Fruit fly (Drosophila melanogaster): Measurements from ENCODE around the gene AP-2mu.

DNA sequence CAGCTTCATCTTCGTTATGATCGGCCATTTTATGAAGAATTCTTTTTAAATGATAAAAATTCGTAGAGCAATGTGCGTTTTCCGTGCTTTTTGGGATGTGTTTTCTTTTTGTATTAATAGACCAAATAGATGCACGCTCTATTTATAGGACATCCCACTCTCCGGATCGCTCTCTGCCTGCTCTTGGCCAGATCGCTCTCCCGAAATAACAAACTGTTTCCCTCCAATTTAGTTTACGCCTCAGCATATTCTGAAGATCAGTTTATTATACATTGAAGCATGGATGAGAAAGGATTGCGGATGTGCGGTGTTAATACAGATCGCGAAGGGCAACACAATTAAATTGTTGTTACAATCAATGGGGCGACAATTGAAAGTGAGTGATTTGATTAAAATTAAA is 26.6 kb downstream of the AP-2mu start, which contains the start of gene CG5376:
- no peak for TF ChIP-seq usp (GFP tag; optimal IDR thresholded peaks at IDR 0.05)
- no peak for TF ChIP-seq psq (optimal IDR thresholded peaks at IDR 0.05)
- no peak for TF ChIP-seq Dll (optimal IDR thresholded peaks at IDR 0.05)
- no peak for TF ChIP-seq CG8478 (optimal IDR thresholded peaks at IDR 0.05)
- TF ChIP-seq pan (optimal IDR thresholded peaks at IDR 0.05) = no peak
- no peak for TF ChIP-seq EcR (GFP tag; optimal IDR thresholded peaks at IDR 0.05)

All from whole organism.